Fruit fly (Drosophila melanogaster): ENCODE results near the gene CG31524.

CG31524 gene

dm6 chr3R:30562733-30563259 lies 48.6 kb upstream of the CG31524 start (continued):
- TF ChIP-seq chinmo (GFP tag; IDR thresholded peaks at IDR 0.05; ENCODE audit: partially characterized antibody) = no peak
- no peak for TF ChIP-seq vnd (GFP tag; IDR thresholded peaks at IDR 0.05; ENCODE audit: partially characterized antibody)
- TF ChIP-seq CG3726 (GFP tag; IDR thresholded peaks at IDR 0.05) = no peak
- TF ChIP-seq Sin3A (optimal IDR thresholded peaks at IDR 0.05) = peak; percentile 38
- TF ChIP-seq CG4404 (GFP tag; IDR thresholded peaks at IDR 0.05) = no peak
- TF ChIP-seq CG1603 (tag; optimal IDR thresholded peaks at IDR 0.05) = peak; percentile 52
- TF ChIP-seq Atf3 (GFP tag; optimal IDR thresholded peaks at IDR 0.05) = peak; percentile 18
- peak; percentile 6 for TF ChIP-seq YL-1 (GFP tag; optimal IDR thresholded peaks at IDR 0.05)
- no peak for TF ChIP-seq Dbx (GFP tag; IDR thresholded peaks at IDR 0.05)
- TF ChIP-seq hkb (optimal IDR thresholded peaks at IDR 0.05) = no peak
- no peak for TF ChIP-seq hkb (GFP tag; IDR thresholded peaks at IDR 0.05)
- TF ChIP-seq CG12769 (tag; optimal IDR thresholded peaks at IDR 0.05) = no peak
- TF ChIP-seq hb (GFP tag; IDR thresholded peaks at IDR 0.05; ENCODE audit: partially characterized antibody) = no peak
- no peak for TF ChIP-seq peb (GFP tag; IDR thresholded peaks at IDR 0.05)
- no peak for TF ChIP-seq CG9437 (GFP tag; optimal IDR thresholded peaks at IDR 0.05)
- TF ChIP-seq bab2 (GFP tag; optimal IDR thresholded peaks at IDR 0.05) = no peak
- no peak for TF ChIP-seq Xbp1 (GFP tag; optimal IDR thresholded peaks at IDR 0.05)
- TF ChIP-seq CG10565 (GFP tag; optimal IDR thresholded peaks at IDR 0.05) = no peak
- TF ChIP-seq sim (GFP tag; IDR thresholded peaks at IDR 0.05) = no peak
- TF ChIP-seq CG3847 (GFP tag; IDR thresholded peaks at IDR 0.05) = peak; percentile 47
- TF ChIP-seq CG14710 (tag; optimal IDR thresholded peaks at IDR 0.05) = peak; percentile 9
- no peak for TF ChIP-seq CG4707 (GFP tag; optimal IDR thresholded peaks at IDR 0.05)
- no peak for TF ChIP-seq CkIIα-i1 (GFP tag; IDR thresholded peaks at IDR 0.05)
- TF ChIP-seq CG17328 (GFP tag; IDR thresholded peaks at IDR 0.05) = no peak
- no peak for TF ChIP-seq CG8765 (GFP tag; IDR thresholded peaks at IDR 0.05)
- no peak for TF ChIP-seq tap (tag; optimal IDR thresholded peaks at IDR 0.05)
- TF ChIP-seq bcd (GFP tag; optimal IDR thresholded peaks at IDR 0.05) = no peak
- no peak for TF ChIP-seq Hsf (GFP tag; optimal IDR thresholded peaks at IDR 0.05)
- peak; percentile 41 for TF ChIP-seq cad (GFP tag; optimal IDR thresholded peaks at IDR 0.05)
- peak; percentile 17 for TF ChIP-seq her (GFP tag; optimal IDR thresholded peaks at IDR 0.05)
- no peak for TF ChIP-seq gem (tag; optimal IDR thresholded peaks at IDR 0.05)
- peak; percentile 40 for TF ChIP-seq trem (tag; optimal IDR thresholded peaks at IDR 0.05)
- TF ChIP-seq CG10959 (GFP tag; IDR thresholded peaks at IDR 0.05) = no peak
- no peak for TF ChIP-seq CG10209 (GFP tag; optimal IDR thresholded peaks at IDR 0.05)
- no peak for TF ChIP-seq CG11456 (GFP tag; IDR thresholded peaks at IDR 0.05)
- TF ChIP-seq CG10431 (GFP tag; optimal IDR thresholded peaks at IDR 0.05) = no peak
- no peak for TF ChIP-seq seq (GFP tag; IDR thresholded peaks at IDR 0.05)
- no peak for TF ChIP-seq disco-r (GFP tag; optimal IDR thresholded peaks at IDR 0.05)
- peak; percentile 50 for TF ChIP-seq Lhr (GFP tag; optimal IDR thresholded peaks at IDR 0.05)
- TF ChIP-seq sc (optimal IDR thresholded peaks at IDR 0.05) = no peak
- no peak for TF ChIP-seq sc (GFP tag; optimal IDR thresholded peaks at IDR 0.05)
- no peak for TF ChIP-seq CG9932 (GFP tag; IDR thresholded peaks at IDR 0.05)
- no peak for TF ChIP-seq Mes4 (GFP tag; optimal IDR thresholded peaks at IDR 0.05)
- TF ChIP-seq CoRest (tag; optimal IDR thresholded peaks at IDR 0.05) = no peak
- TF ChIP-seq CG15011 (GFP tag; optimal IDR thresholded peaks at IDR 0.05) = no peak
- TF ChIP-seq amos (GFP tag; IDR thresholded peaks at IDR 0.05; ENCODE audit: partially characterized antibody) = peak; percentile 40; the same call in 1 of the 2 replicates
- TF ChIP-seq Mad (GFP tag; optimal IDR thresholded peaks at IDR 0.05) = no peak
- TF ChIP-seq CG16815 (GFP tag; optimal IDR thresholded peaks at IDR 0.05) = no peak
- no peak for TF ChIP-seq fu2 (GFP tag; optimal IDR thresholded peaks at IDR 0.05)
- no peak for TF ChIP-seq CG15479 (GFP tag; optimal IDR thresholded peaks at IDR 0.05)
- peak; percentile 38 for TF ChIP-seq Ets97D (GFP tag; optimal IDR thresholded peaks at IDR 0.05)
- TF ChIP-seq CG13424 (tag; optimal IDR thresholded peaks at IDR 0.05) = no peak

All from whole organism, embryonic.